Fruit fly (Drosophila melanogaster) whole organism, wandering third instar larva: ENCODE results near the gene Cp110.

ENCODE experiments used
- brk ChIP-seq: fragments of 200-800 bp; sonication (Bioruptor generic); optimal IDR thresholded peaks from 2 replicates; lab custom pipeline; 2016; ENCODE audit warnings: missing biosample characterization, mild to moderate bottlenecking, missing genetic modification characterization
- dmrt93B ChIP-seq: fragments of 200-800 bp; sonication (Bioruptor generic); optimal IDR thresholded peaks from 2 replicates; lab custom pipeline; 2018; ENCODE audit warnings: missing biosample characterization, mild to moderate bottlenecking, missing genetic modification characterization
- jim ChIP-seq: fragments of 175-275, 200-325 bp; sonication (Bioruptor generic); optimal IDR thresholded peaks from 2 replicates; lab custom pipeline; 2016; ENCODE audit warnings: missing biosample characterization, mild to moderate bottlenecking, missing genetic modification characterization
- sage ChIP-seq: fragments of 200-800 bp; sonication (Bioruptor generic); optimal IDR thresholded peaks from 2 replicates; lab custom pipeline; 2016; ENCODE audit warnings: missing biosample characterization, mild to moderate bottlenecking, missing genetic modification characterization

Cp110 gene

dm6 chrX:22529664-22530321, 47.9 kb downstream of the Cp110 start, which contains the start of gene S6kII:
S6kII (plus strand) TSS chrX:22529964.
- TF ChIP-seq jim (GFP tag; lab: Kevin White, UChicago) (no peak), sage (GFP tag; lab: Kevin White, UChicago) (peak; percentile 41), brk (GFP tag; lab: Kevin White, UChicago) (peak; percentile 43), dmrt93B (GFP tag; lab: Kevin White, UChicago) (no peak)
